Worm (Caenorhabditis elegans) whole organism, early embryonic: ENCODE measurements around the gene T15B7.1.

Source experiments
- aly-1 ChIP-seq: sonication (generic microtip); optimal IDR thresholded peaks from 2 replicates; lab custom pipeline; 2016; ENCODE audit warnings: missing genetic modification characterization, missing compliant biosample characterization
- ama-1 ChIP-seq: fragments of 150-350 bp; optimal IDR thresholded peaks from 2 replicates; lab custom pipeline; 2014
- flt-1 ChIP-seq: fragments of 200-800 bp; sonication (Bioruptor generic); IDR thresholded peaks from 2 replicates; pipeline ENCODE4 v1.3.6; 2022; ENCODE audit warnings: missing genetic modification characterization, missing compliant biosample characterization
- sea-1 ChIP-seq: fragments of 200-800 bp; sonication (Bioruptor generic); conservative IDR thresholded peaks from 2 replicates; pipeline ENCODE4 v1.3.6; 2022; ENCODE audit warnings: missing genetic modification characterization, missing compliant biosample characterization

- TF ChIP-seq sea-1 (GFP tag; lab: Robert Waterston, UW) (no peak), aly-1 (no peak), flt-1 (GFP tag; lab: Robert Waterston, UW) (no peak), ama-1 (lab: Kevin White, UChicago) (no peak)
Observed at ce11 chrV:6876763-6877515, 34.4 kb downstream of the T15B7.1 start.
